Comparison of ENCODE assay signal across 1 fruit fly cellular context in the genomic region with DNA sequence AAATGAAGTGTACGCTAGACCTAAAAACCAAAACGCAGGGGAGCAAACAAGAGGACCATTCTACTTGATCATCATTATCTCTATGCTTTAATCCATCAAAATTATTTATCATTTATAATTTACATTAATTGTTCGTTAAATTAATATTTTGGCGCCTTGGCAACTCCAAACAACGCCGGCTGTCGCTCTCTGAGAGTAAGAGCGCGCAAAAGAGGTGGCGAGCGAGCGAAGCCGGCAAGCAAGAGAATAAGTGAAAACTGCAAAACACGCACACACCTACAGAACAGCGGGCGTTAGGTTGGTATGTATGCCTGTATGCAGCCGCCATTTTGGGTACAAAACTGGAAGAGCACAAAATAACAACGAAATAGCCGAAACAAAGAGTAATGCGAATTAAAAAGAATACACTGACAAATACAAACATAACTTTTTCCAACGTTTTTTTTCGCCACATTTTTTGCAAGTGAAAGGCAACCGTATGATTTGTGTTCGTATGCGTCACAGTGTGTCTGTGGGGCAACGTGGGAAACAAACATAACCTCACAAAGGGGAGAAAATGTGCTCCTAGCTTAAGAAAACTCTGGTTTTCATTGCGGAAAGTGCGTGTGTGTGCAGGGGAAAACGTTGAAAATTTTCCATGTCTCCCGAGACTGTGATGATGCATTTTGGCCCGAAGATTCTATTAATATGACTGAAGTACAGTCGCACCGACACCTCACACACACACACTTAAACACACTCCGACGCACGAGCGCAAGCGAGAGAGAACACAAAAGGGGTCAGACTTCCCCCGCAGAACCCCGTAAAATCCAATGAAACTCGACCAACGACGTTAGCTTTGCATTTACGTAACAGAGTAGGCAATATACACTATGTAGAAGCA.
A peak's percentile ranks its signal among the peaks of the same experiment; 100 is the strongest.
TF ChIP-seq lines count a peak whose summit lies in the region.

No protein-coding gene starts in this region.

TF ChIP-seq in whole organism, embryonic, 481 proteins besides CTCF, POLR2A, EP300 and RAD21 (continued from another document):
- TF ChIP-seq zfh2 (GFP tag; optimal IDR thresholded peaks at IDR 0.05; lab: Kevin White, UChicago) = no peak
- TF ChIP-seq CG10979 (tag; optimal IDR thresholded peaks at IDR 0.05; lab: Kevin White, UChicago) = peak; percentile 25
- TF ChIP-seq CG18011 (GFP tag; optimal IDR thresholded peaks at IDR 0.05; lab: Kevin White, UChicago) = peak; percentile 1
- TF ChIP-seq scrt (GFP tag; optimal IDR thresholded peaks at IDR 0.05; lab: Kevin White, UChicago) = peak; percentile 43
- TF ChIP-seq BtbVII (GFP tag; optimal IDR thresholded peaks at IDR 0.05; lab: Kevin White, UChicago) = peak; percentile 47
- peak; percentile 42; the same call in 1 of the 3 replicates for TF ChIP-seq CG11695 (GFP tag; IDR thresholded peaks at IDR 0.05; lab: Robert Waterston, UW)
- peak; percentile 43 for TF ChIP-seq odd (GFP tag; optimal IDR thresholded peaks at IDR 0.05; lab: Kevin White, UChicago)
- TF ChIP-seq tup (GFP tag; optimal IDR thresholded peaks at IDR 0.05; lab: Kevin White, UChicago) = peak; percentile 18
- TF ChIP-seq esg (GFP tag; conservative IDR thresholded peaks at IDR 0.05; lab: Robert Waterston, UW) = peak; percentile 6; the same call in 1 of the 2 replicates
- no peak for TF ChIP-seq E2f1 (GFP tag; IDR thresholded peaks at IDR 0.05; lab: Robert Waterston, UW)
- TF ChIP-seq CG6683 (GFP tag; optimal IDR thresholded peaks at IDR 0.05; lab: Kevin White, UChicago) = peak; percentile 25
- peak; percentile 54 for TF ChIP-seq lbe (GFP tag; optimal IDR thresholded peaks at IDR 0.05; lab: Kevin White, UChicago)
- TF ChIP-seq CG7556 (GFP tag; optimal IDR thresholded peaks at IDR 0.05; lab: Kevin White, UChicago) = peak; percentile 34
- no peak for TF ChIP-seq Stat92E (GFP tag; optimal IDR thresholded peaks at IDR 0.05; lab: Kevin White, UChicago)
- TF ChIP-seq CG15011 (GFP tag; optimal IDR thresholded peaks at IDR 0.05; lab: Kevin White, UChicago) = peak; percentile 8
- peak; percentile 49; the same call in 1 of the 3 replicates for TF ChIP-seq CG14050 (GFP tag; IDR thresholded peaks at IDR 0.05; lab: Robert Waterston, UW)
- TF ChIP-seq E2f2 (GFP tag; IDR thresholded peaks at IDR 0.05; lab: Robert Waterston, UW) = peak; percentile 33; the same call in 1 of the 2 replicates
- TF ChIP-seq Ets65A (GFP tag; lab: Kevin White, UChicago) = peak; percentile 86
- TF ChIP-seq CG12391 (tag; optimal IDR thresholded peaks at IDR 0.05; lab: Kevin White, UChicago) = peak; percentile 42
- TF ChIP-seq gt (GFP tag; IDR thresholded peaks at IDR 0.05; lab: Robert Waterston, UW) = no peak
- TF ChIP-seq ems (GFP tag; optimal IDR thresholded peaks at IDR 0.05; lab: Kevin White, UChicago) = peak; percentile 39
- peak; percentile 17 for TF ChIP-seq CG12769 (tag; optimal IDR thresholded peaks at IDR 0.05; lab: Kevin White, UChicago)
- peak; percentile 70; the same call in 2 of the 3 replicates for TF ChIP-seq ci (GFP tag; IDR thresholded peaks at IDR 0.05; lab: Robert Waterston, UW)
- peak; percentile 50 for TF ChIP-seq CG17829 (tag; optimal IDR thresholded peaks at IDR 0.05; lab: Kevin White, UChicago)
- no peak for TF ChIP-seq psq (GFP tag; optimal IDR thresholded peaks at IDR 0.05; lab: Kevin White, UChicago)
- peak; percentile 59; the same call in 1 of the 2 replicates for TF ChIP-seq Atf6 (GFP tag; IDR thresholded peaks at IDR 0.05; lab: Robert Waterston, UW)
- peak; percentile 19 for TF ChIP-seq Dek (tag; optimal IDR thresholded peaks at IDR 0.05; lab: Kevin White, UChicago)
- peak; percentile 55 for TF ChIP-seq Drgx (GFP tag; IDR thresholded peaks at IDR 0.05; lab: Robert Waterston, UW)
- TF ChIP-seq CG2678 (tag; optimal IDR thresholded peaks at IDR 0.05; lab: Kevin White, UChicago) = no peak
- peak; percentile 92 for TF ChIP-seq CG3163 (GFP tag; optimal IDR thresholded peaks at IDR 0.05; lab: Kevin White, UChicago)
- TF ChIP-seq sug (tag; optimal IDR thresholded peaks at IDR 0.05; lab: Kevin White, UChicago) = peak; percentile 41
- TF ChIP-seq CG12155 (GFP tag; optimal IDR thresholded peaks at IDR 0.05; lab: Kevin White, UChicago) = no peak
- peak; percentile 68 for TF ChIP-seq zf30C (GFP tag; optimal IDR thresholded peaks at IDR 0.05; lab: Kevin White, UChicago)
- TF ChIP-seq sqz (GFP tag; optimal IDR thresholded peaks at IDR 0.05; lab: Kevin White, UChicago) = peak; percentile 14
- TF ChIP-seq CG12659 (GFP tag; optimal IDR thresholded peaks at IDR 0.05; lab: Kevin White, UChicago) = peak; percentile 52
- TF ChIP-seq CG34376 (GFP tag; optimal IDR thresholded peaks at IDR 0.05; lab: Kevin White, UChicago) = peak; percentile 17
- 0 out of 2 replicates have a peak, but pooled peaks have one; percentile 6 for TF ChIP-seq sob (GFP tag; IDR thresholded peaks at IDR 0.05; lab: Robert Waterston, UW)
- TF ChIP-seq az2 (GFP tag; optimal IDR thresholded peaks at IDR 0.05; lab: Kevin White, UChicago) = peak; percentile 22
- no peak for TF ChIP-seq Dad (GFP tag; optimal IDR thresholded peaks at IDR 0.05; lab: Kevin White, UChicago)
- peak; percentile 74 for TF ChIP-seq Fer1 (GFP tag; optimal IDR thresholded peaks at IDR 0.05; lab: Kevin White, UChicago)
- TF ChIP-seq CG17385 (GFP tag; optimal IDR thresholded peaks at IDR 0.05; lab: Kevin White, UChicago) = peak; percentile 32
- no peak for TF ChIP-seq CG17612 (GFP tag; IDR thresholded peaks at IDR 0.05; lab: Robert Waterston, UW)
- TF ChIP-seq CG11696 (GFP tag; IDR thresholded peaks at IDR 0.05; lab: Robert Waterston, UW) = peak; percentile 20
- TF ChIP-seq CG9727 (GFP tag; optimal IDR thresholded peaks at IDR 0.05; lab: Kevin White, UChicago) = no peak
- peak in 1 of 2 experiments; percentile 84 for TF ChIP-seq Pdp1 (GFP tag; optimal IDR thresholded peaks at IDR 0.05; lab: Kevin White, UChicago)
- no peak for TF ChIP-seq CG7839 (tag; optimal IDR thresholded peaks at IDR 0.05; lab: Kevin White, UChicago)
- TF ChIP-seq wdn (GFP tag; IDR thresholded peaks at IDR 0.05; lab: Robert Waterston, UW) = peak; percentile 49
- peak; percentile 35 for TF ChIP-seq pros (GFP tag; optimal IDR thresholded peaks at IDR 0.05; lab: Kevin White, UChicago)
- TF ChIP-seq CG2875 (GFP tag; optimal IDR thresholded peaks at IDR 0.05; lab: Kevin White, UChicago) = no peak
- peak; percentile 29 for TF ChIP-seq CG15601 (tag; optimal IDR thresholded peaks at IDR 0.05; lab: Kevin White, UChicago)
- TF ChIP-seq insv (GFP tag; optimal IDR thresholded peaks at IDR 0.05; lab: Kevin White, UChicago) = peak in 1 of 2 experiments; percentile 33
- peak; percentile 62 for TF ChIP-seq CG2712 (tag; optimal IDR thresholded peaks at IDR 0.05; lab: Kevin White, UChicago)
- TF ChIP-seq gem (tag; optimal IDR thresholded peaks at IDR 0.05; lab: Kevin White, UChicago) = peak; percentile 62
- peak; percentile 63 for TF ChIP-seq Deaf1 (tag; optimal IDR thresholded peaks at IDR 0.05; lab: Kevin White, UChicago)
- TF ChIP-seq CG18599 (GFP tag; optimal IDR thresholded peaks at IDR 0.05; lab: Kevin White, UChicago) = no peak
- TF ChIP-seq PHDP (tag; optimal IDR thresholded peaks at IDR 0.05; lab: Kevin White, UChicago) = peak; percentile 77
- TF ChIP-seq onecut (GFP tag; IDR thresholded peaks at IDR 0.05; lab: Robert Waterston, UW) = peak; percentile 44
- peak; percentile 10 for TF ChIP-seq CG1233 (GFP tag; optimal IDR thresholded peaks at IDR 0.05; lab: Kevin White, UChicago)
- TF ChIP-seq CG11560 (tag; IDR thresholded peaks at IDR 0.05; lab: Robert Waterston, UW) = no peak
- peak; percentile 4 for TF ChIP-seq caup (GFP tag; optimal IDR thresholded peaks at IDR 0.05; lab: Kevin White, UChicago; ENCODE audit: severe bottlenecking)
- 0 out of 2 replicates have a peak, but pooled peaks have one; percentile 8 for TF ChIP-seq bowl (GFP tag; IDR thresholded peaks at IDR 0.05; lab: Robert Waterston, UW)
- peak; percentile 43 for TF ChIP-seq CG10147 (GFP tag; optimal IDR thresholded peaks at IDR 0.05; lab: Kevin White, UChicago)
- TF ChIP-seq chinmo (GFP tag; IDR thresholded peaks at IDR 0.05; lab: Robert Waterston, UW; ENCODE audit: partially characterized antibody) = peak; percentile 88; the same call in 2 of the 4 replicates
- TF ChIP-seq CG32767 (GFP tag; IDR thresholded peaks at IDR 0.05; lab: Robert Waterston, UW) = peak; percentile 63
- TF ChIP-seq sens (GFP tag; lab: Kevin White, UChicago) = peak; percentile 7
- TF ChIP-seq fd64A (GFP tag; optimal IDR thresholded peaks at IDR 0.05; lab: Kevin White, UChicago) = no peak
- no peak for TF ChIP-seq HHEX (GFP tag; optimal IDR thresholded peaks at IDR 0.05; lab: Kevin White, UChicago)
- peak; percentile 63 for TF ChIP-seq CG17568 (GFP tag; optimal IDR thresholded peaks at IDR 0.05; lab: Kevin White, UChicago)
- no peak for TF ChIP-seq CG1792 (GFP tag; optimal IDR thresholded peaks at IDR 0.05; lab: Kevin White, UChicago)
- TF ChIP-seq Asciz (GFP tag; optimal IDR thresholded peaks at IDR 0.05; lab: Kevin White, UChicago) = peak; percentile 27
- TF ChIP-seq dm (GFP tag; optimal IDR thresholded peaks at IDR 0.05; lab: Kevin White, UChicago) = peak; percentile 98
- TF ChIP-seq YL-1 (GFP tag; optimal IDR thresholded peaks at IDR 0.05; lab: Kevin White, UChicago) = peak; percentile 83
- no peak for TF ChIP-seq schlank (tag; optimal IDR thresholded peaks at IDR 0.05; lab: Kevin White, UChicago)
- no peak for TF ChIP-seq pan (optimal IDR thresholded peaks at IDR 0.05; lab: Kevin White, UChicago)
- TF ChIP-seq pan (GFP tag; optimal IDR thresholded peaks at IDR 0.05 in 1 of 2, IDR thresholded peaks at IDR 0.05 in 1 of 2) = peak in 1 of 2 experiments; percentile 55
- peak; percentile 10 for TF ChIP-seq D19B (GFP tag; optimal IDR thresholded peaks at IDR 0.05; lab: Kevin White, UChicago)
- no peak for TF ChIP-seq CG2199 (GFP tag; IDR thresholded peaks at IDR 0.05; lab: Robert Waterston, UW)
- TF ChIP-seq NK7.1 (GFP tag; optimal IDR thresholded peaks at IDR 0.05; lab: Kevin White, UChicago) = no peak
- TF ChIP-seq row (GFP tag; IDR thresholded peaks at IDR 0.05; lab: Robert Waterston, UW) = peak; percentile 68; the same call in 1 of the 3 replicates
- peak; percentile 8 for TF ChIP-seq CG15479 (GFP tag; optimal IDR thresholded peaks at IDR 0.05; lab: Kevin White, UChicago)
- TF ChIP-seq bigmax (GFP tag; optimal IDR thresholded peaks at IDR 0.05; lab: Kevin White, UChicago) = peak; percentile 97
- TF ChIP-seq sim (GFP tag; IDR thresholded peaks at IDR 0.05; lab: Robert Waterston, UW) = 0 out of 2 replicates have a peak, but pooled peaks have one; percentile 5
- peak; percentile 43 for TF ChIP-seq yki (optimal IDR thresholded peaks at IDR 0.05; lab: Kevin White, UChicago)
- 0 out of 2 replicates have a peak, but pooled peaks have one; percentile 10 for TF ChIP-seq H2.0 (GFP tag; IDR thresholded peaks at IDR 0.05; lab: Robert Waterston, UW)
- peak; percentile 84; the same call in 1 of the 3 replicates for TF ChIP-seq CG34422 (GFP tag; IDR thresholded peaks at IDR 0.05; lab: Robert Waterston, UW)
- TF ChIP-seq Neu2 (GFP tag; optimal IDR thresholded peaks at IDR 0.05; lab: Kevin White, UChicago; ENCODE audit: borderline replicate concordance) = peak; percentile 71
- peak; percentile 90 for TF ChIP-seq phol (tag; optimal IDR thresholded peaks at IDR 0.05; lab: Kevin White, UChicago)
- no peak for TF ChIP-seq unc-4 (GFP tag; IDR thresholded peaks at IDR 0.05; lab: Robert Waterston, UW; ENCODE audit: partially characterized antibody)
- peak; percentile 19 for TF ChIP-seq CG10543 (GFP tag; optimal IDR thresholded peaks at IDR 0.05; lab: Kevin White, UChicago)
- TF ChIP-seq CG6272 (GFP tag; IDR thresholded peaks at IDR 0.05; lab: Robert Waterston, UW) = no peak
- no peak for TF ChIP-seq nmo (GFP tag; optimal IDR thresholded peaks at IDR 0.05; lab: Kevin White, UChicago)
- TF ChIP-seq CG13424 (tag; optimal IDR thresholded peaks at IDR 0.05; lab: Kevin White, UChicago) = peak; percentile 59
- TF ChIP-seq CHES-1-like (GFP tag; optimal IDR thresholded peaks at IDR 0.05; lab: Kevin White, UChicago) = peak; percentile 40
